Fruit fly (Drosophila melanogaster) whole organism, embryonic: ENCODE measurements around the gene CG4709.
A peak's percentile ranks its signal among the peaks of the same experiment; 100 is the strongest.

Source experiments
- ATbp ChIP-seq: fragments of 200-800 bp; sonication (Bioruptor generic); optimal IDR thresholded peaks from 2 replicates; lab custom pipeline; 2017; ENCODE audit warnings: missing biosample characterization, mild to moderate bottlenecking, missing genetic modification characterization, missing genetic modification reagents
- BEAF-32 ChIP-seq: fragments of 200-800 bp; sonication (Bioruptor generic); optimal IDR thresholded peaks from 3 replicates; lab custom pipeline; 2017; ENCODE audit warnings: missing biosample characterization, missing genetic modification characterization, mild to moderate bottlenecking, moderate library complexity, missing genetic modification reagents
- Bgb ChIP-seq: fragments of 200-800 bp; sonication (Bioruptor generic); IDR thresholded peaks from 2 replicates; pipeline ENCODE4 v1.3.6; 2022; ENCODE audit warnings: missing biosample characterization, missing genetic modification characterization; ENCODE audit not compliant: partially characterized antibody
- C15 ChIP-seq: fragments of 200-800 bp; sonication (Bioruptor generic); IDR thresholded peaks from 3 replicates; pipeline ENCODE4 v1.3.6; 2022; ENCODE audit warnings: missing biosample characterization, missing genetic modification characterization
- CG10462 ChIP-seq: fragments of 200-800 bp; sonication (Bioruptor generic); optimal IDR thresholded peaks from 2 replicates; lab custom pipeline; 2016; ENCODE audit warnings: missing biosample characterization, missing genetic modification characterization
- CG11085 ChIP-seq: fragments of 200-800 bp; sonication (Bioruptor generic); IDR thresholded peaks from 2 replicates; pipeline ENCODE4 v1.3.6; 2022; ENCODE audit warnings: missing biosample characterization, missing genetic modification characterization
- CG12104 ChIP-seq: fragments of 200-800 bp; sonication (Bioruptor generic); optimal IDR thresholded peaks from 3 replicates; lab custom pipeline; 2016; ENCODE audit warnings: missing biosample characterization, missing genetic modification characterization
- CG12391 ChIP-seq: fragments of 200-800 bp; sonication (Bioruptor generic); optimal IDR thresholded peaks from 3 replicates; lab custom pipeline; 2018; ENCODE audit warnings: missing biosample characterization, mild to moderate bottlenecking, missing genetic modification characterization, moderate library complexity
- CG14710 ChIP-seq: fragments of 200-800 bp; sonication (Bioruptor generic); optimal IDR thresholded peaks from 3 replicates; lab custom pipeline; 2019; ENCODE audit warnings: missing biosample characterization, mild to moderate bottlenecking, missing genetic modification characterization, moderate library complexity
- CG15514 ChIP-seq: fragments of 200-800 bp; sonication (Bioruptor generic); optimal IDR thresholded peaks from 3 replicates; lab custom pipeline; 2017; ENCODE audit warnings: missing biosample characterization, missing genetic modification characterization, mild to moderate bottlenecking, moderate library complexity, missing genetic modification reagents
- CG17328 ChIP-seq: fragments of 200-800 bp; sonication (Bioruptor generic); IDR thresholded peaks from 2 replicates; pipeline ENCODE4 v1.3.6; 2022; ENCODE audit warnings: missing biosample characterization, missing genetic modification characterization
- CG2889 ChIP-seq: fragments of 200-800 bp; sonication (Bioruptor generic); IDR thresholded peaks from 3 replicates; pipeline ENCODE4 v1.3.6; 2022; ENCODE audit warnings: missing biosample characterization, missing genetic modification characterization
- CG32532 ChIP-seq: fragments of 200-800 bp; sonication (Bioruptor generic); IDR thresholded peaks from 2 replicates; pipeline ENCODE4 v1.3.6; 2022; ENCODE audit warnings: missing biosample characterization, missing genetic modification characterization
- CG3407 ChIP-seq: fragments of 200-800 bp; sonication (Bioruptor generic); optimal IDR thresholded peaks from 2 replicates; lab custom pipeline; 2018; ENCODE audit warnings: missing biosample characterization, mild to moderate bottlenecking, missing genetic modification characterization
- CG34422 ChIP-seq: fragments of 200-800 bp; sonication (Bioruptor generic); IDR thresholded peaks from 3 replicates; pipeline ENCODE4 v1.3.6; 2022; ENCODE audit warnings: missing biosample characterization, missing genetic modification characterization
- CG6813 ChIP-seq: fragments of 200-800 bp; sonication (Bioruptor generic); optimal IDR thresholded peaks from 2 replicates; lab custom pipeline; 2017; ENCODE audit warnings: missing biosample characterization, missing genetic modification characterization, mild to moderate bottlenecking, moderate library complexity, missing genetic modification reagents
- CG7357 ChIP-seq: fragments of 200-800 bp; sonication (Bioruptor generic); IDR thresholded peaks from 3 replicates; pipeline ENCODE4 v1.3.6; 2022; ENCODE audit warnings: missing biosample characterization, missing genetic modification characterization
- CG7839 ChIP-seq: fragments of 200-800 bp; sonication (Bioruptor generic); optimal IDR thresholded peaks from 3 replicates; lab custom pipeline; 2018; ENCODE audit warnings: missing biosample characterization, mild to moderate bottlenecking, missing genetic modification characterization, moderate library complexity
- CG9609 ChIP-seq: fragments of 200-800 bp; sonication (Bioruptor generic); optimal IDR thresholded peaks from 3 replicates; lab custom pipeline; 2016; ENCODE audit warnings: missing biosample characterization, missing genetic modification characterization
- CG9727 ChIP-seq: fragments of 200-800 bp; sonication (Bioruptor generic); optimal IDR thresholded peaks from 3 replicates; lab custom pipeline; 2017; ENCODE audit warnings: missing biosample characterization, mild to moderate bottlenecking, missing genetic modification characterization
- CG9797 ChIP-seq: fragments of 200-800 bp; sonication (Bioruptor generic); optimal IDR thresholded peaks from 3 replicates; lab custom pipeline; 2018; ENCODE audit warnings: missing biosample characterization, mild to moderate bottlenecking, missing genetic modification characterization
- CHES-1-like ChIP-seq: fragments of 200-800 bp; sonication (Bioruptor generic); optimal IDR thresholded peaks from 2 replicates; lab custom pipeline; 2016; ENCODE audit warnings: missing biosample characterization, missing genetic modification characterization
- CoRest ChIP-seq: fragments of 200-800 bp; sonication (Bioruptor generic); optimal IDR thresholded peaks from 3 replicates; lab custom pipeline; 2018; ENCODE audit warnings: missing biosample characterization, mild to moderate bottlenecking, missing genetic modification characterization, moderate library complexity
- CrebB ChIP-seq: fragments of 200-800 bp; sonication (Bioruptor generic); optimal IDR thresholded peaks from 3 replicates; lab custom pipeline; 2018; ENCODE audit warnings: missing biosample characterization, mild to moderate bottlenecking, missing genetic modification characterization
- D19A ChIP-seq: fragments of 200-800 bp; optimal IDR thresholded peaks from 3 replicates; lab custom pipeline; 2019; ENCODE audit warnings: missing biosample characterization, mild to moderate bottlenecking, missing genetic modification characterization, moderate library complexity
- ERR ChIP-seq: fragments of 200-800 bp; sonication (Bioruptor generic); optimal IDR thresholded peaks from 2 replicates; lab custom pipeline; 2016; ENCODE audit warnings: missing biosample characterization, missing genetic modification characterization
- GATAe ChIP-seq: fragments of 200-800 bp; sonication (Bioruptor generic); conservative IDR thresholded peaks from 2 replicates; pipeline ENCODE4 v1.3.6; 2022; ENCODE audit warnings: missing biosample characterization, missing genetic modification characterization
- Hr3 ChIP-seq: fragments of 200-800 bp; sonication (Bioruptor generic); optimal IDR thresholded peaks from 3 replicates; lab custom pipeline; 2016; ENCODE audit warnings: missing biosample characterization, missing genetic modification characterization
- Lhr ChIP-seq: fragments of 200-800 bp; sonication (Bioruptor generic); optimal IDR thresholded peaks from 3 replicates; lab custom pipeline; 2017; ENCODE audit warnings: mild to moderate bottlenecking, missing biosample characterization, missing genetic modification reagents, missing genetic modification characterization
- MESR4 ChIP-seq: fragments of 200-800 bp; sonication (Bioruptor generic); optimal IDR thresholded peaks from 2 replicates; lab custom pipeline; 2018; ENCODE audit warnings: missing biosample characterization, mild to moderate bottlenecking, missing genetic modification characterization, moderate library complexity
- Myb ChIP-seq: fragments of 200-800 bp; sonication (Bioruptor generic); optimal IDR thresholded peaks from 2 replicates; lab custom pipeline; 2016; ENCODE audit warnings: missing biosample characterization, missing genetic modification characterization
- NFAT ChIP-seq: fragments of 200-800 bp; sonication (Bioruptor generic); IDR thresholded peaks from 2 replicates; pipeline ENCODE4 v1.3.6; 2022; ENCODE audit warnings: missing biosample characterization, missing genetic modification characterization
- Nf-YC ChIP-seq: fragments of 200-800 bp; optimal IDR thresholded peaks from 3 replicates; lab custom pipeline; 2019; ENCODE audit warnings: missing biosample characterization, mild to moderate bottlenecking, missing genetic modification characterization, moderate library complexity
- Side ChIP-seq: fragments of 200-800 bp; sonication (Bioruptor generic); optimal IDR thresholded peaks from 2 replicates; lab custom pipeline; 2016; ENCODE audit warnings: missing biosample characterization, missing genetic modification characterization
- YL-1 ChIP-seq: fragments of 200-800 bp; sonication (Bioruptor generic); optimal IDR thresholded peaks from 3 replicates; lab custom pipeline; 2017; ENCODE audit warnings: missing biosample characterization, mild to moderate bottlenecking, missing genetic modification characterization
- bbx ChIP-seq: fragments of 200-800 bp; sonication (Bioruptor generic); IDR thresholded peaks from 2 replicates; pipeline ENCODE4 v1.3.6; 2022; ENCODE audit warnings: missing biosample characterization, missing genetic modification characterization; ENCODE audit not compliant: partially characterized antibody
- crp ChIP-seq, 2 experiments: fragments of 200-800 bp; sonication (Bioruptor generic); optimal IDR thresholded peaks; 2 replicates in 1 of 2; 3 replicates in 1 of 2; lab custom pipeline; 2017; ENCODE audit warnings: missing biosample characterization in 2 of 2, missing genetic modification characterization in 2 of 2, mild to moderate bottlenecking in 1 of 2, moderate library complexity in 1 of 2
- da ChIP-seq: fragments of 200-800 bp; sonication (Bioruptor generic); optimal IDR thresholded peaks from 2 replicates; lab custom pipeline; 2016; ENCODE audit warnings: missing biosample characterization, missing genetic modification characterization
- dm ChIP-seq: fragments of 200-800 bp; sonication (Bioruptor generic); optimal IDR thresholded peaks from 3 replicates; lab custom pipeline; 2016; ENCODE audit warnings: missing biosample characterization, missing genetic modification characterization
- fru ChIP-seq: fragments of >200 bp; optimal IDR thresholded peaks from 2 replicates; lab custom pipeline; 2017
- h ChIP-seq: fragments of >200 bp; optimal IDR thresholded peaks from 2 replicates; lab custom pipeline; 2017
- hkb ChIP-seq, 2 experiments: fragments of 200-800 bp in 1 of 2; fragments of >200 bp in 1 of 2; sonication (Bioruptor generic) in 1 of 2; IDR thresholded peaks in 1 of 2; optimal IDR thresholded peaks in 1 of 2; 2 replicates each; pipeline versions ENCODE4 v1.3.6 to Lab custom; 2017 to 2022; ENCODE audit warnings: missing biosample characterization in 1 of 2, missing genetic modification characterization in 1 of 2
- kay ChIP-seq: fragments of 200-800 bp; sonication (Bioruptor generic); optimal IDR thresholded peaks from 2 replicates; lab custom pipeline; 2016; ENCODE audit warnings: missing biosample characterization, missing genetic modification characterization
- phol ChIP-seq: fragments of 200-800 bp; sonication (Bioruptor generic); optimal IDR thresholded peaks from 3 replicates; lab custom pipeline; 2018; ENCODE audit warnings: missing biosample characterization, mild to moderate bottlenecking, missing genetic modification characterization, moderate library complexity
- pita ChIP-seq: fragments of 200-800 bp; sonication (Bioruptor generic); optimal IDR thresholded peaks from 2 replicates; lab custom pipeline; 2017; ENCODE audit warnings: missing biosample characterization, mild to moderate bottlenecking, missing genetic modification characterization
- row ChIP-seq: fragments of 200-800 bp; sonication (Bioruptor generic); IDR thresholded peaks from 3 replicates; pipeline ENCODE4 v1.3.6; 2022; ENCODE audit warnings: missing biosample characterization, missing genetic modification characterization
- sna ChIP-seq: fragments of 200-800 bp; sonication (Bioruptor generic); IDR thresholded peaks from 2 replicates; pipeline ENCODE4 v1.3.6; 2022; ENCODE audit warnings: missing biosample characterization, missing genetic modification characterization; ENCODE audit not compliant: partially characterized antibody
- vvl ChIP-seq: fragments of 200-800 bp; sonication (Bioruptor generic); IDR thresholded peaks from 2 replicates; pipeline ENCODE4 v1.3.6; 2022; ENCODE audit warnings: missing biosample characterization, missing genetic modification characterization
- wor ChIP-seq: fragments of 200-800 bp; sonication (Bioruptor generic); IDR thresholded peaks from 2 replicates; pipeline ENCODE4 v1.3.6; 2022; ENCODE audit warnings: missing biosample characterization, missing genetic modification characterization
- zfh1 ChIP-seq: fragments of 200-800 bp; sonication (Bioruptor generic); IDR thresholded peaks from 3 replicates; pipeline ENCODE4 v1.3.6; 2022; ENCODE audit warnings: missing biosample characterization, missing genetic modification characterization

CG4709 gene

dm6 chr2L:9912570-9913260, 41.4 kb upstream of the CG4709 start, which contains the start of the genes Etl1 and Srp54:
TSS of gene Etl1 (minus strand) at chr2L:9912608.
TSS of gene Srp54 (plus strand) at chr2L:9912911.
- TF ChIP-seq Side (GFP tag; lab: Kevin White, UChicago) (no peak), Myb (peak; percentile 6), C15 (GFP tag; lab: Robert Waterston, UW) (no peak), CG9797 (peak; percentile 73), CHES-1-like (GFP tag; lab: Kevin White, UChicago) (no peak), da (GFP tag; lab: Kevin White, UChicago) (no peak), CG9609 (GFP tag; lab: Kevin White, UChicago) (no peak), pita (GFP tag; lab: Kevin White, UChicago) (no peak), Bgb (GFP tag; lab: Robert Waterston, UW) (no peak), fru (lab: Kevin White, UChicago) (no peak), CG10462 (GFP tag; lab: Kevin White, UChicago) (no peak), CG6813 (GFP tag; lab: Kevin White, UChicago) (no peak), YL-1 (GFP tag; lab: Kevin White, UChicago) (peak; percentile 52), CG34422 (GFP tag; lab: Robert Waterston, UW) (0 out of 3 replicates have a peak, but pooled peaks have one; percentile 25), GATAe (GFP tag; lab: Robert Waterston, UW) (no peak), bbx (GFP tag; lab: Robert Waterston, UW) (0 out of 2 replicates have a peak, but pooled peaks have one; percentile 28), Hr3 (GFP tag; lab: Kevin White, UChicago) (no peak), CG7357 (GFP tag; lab: Robert Waterston, UW) (no peak), CG32532 (GFP tag; lab: Robert Waterston, UW) (no peak), sna (GFP tag; lab: Robert Waterston, UW) (no peak), vvl (GFP tag; lab: Robert Waterston, UW) (no peak), CG17328 (no peak), CG3407 (GFP tag; lab: Kevin White, UChicago) (no peak), hkb (optimal IDR thresholded peaks at IDR 0.05; lab: Kevin White, UChicago) (peak; percentile 84), hkb (GFP tag; IDR thresholded peaks at IDR 0.05; lab: Robert Waterston, UW) (no peak), zfh1 (GFP tag; lab: Robert Waterston, UW) (peak; percentile 22; the same call in 1 of the 3 replicates), D19A (tag; lab: Kevin White, UChicago) (no peak), MESR4 (peak; percentile 88), CG14710 (tag; lab: Kevin White, UChicago) (peak; percentile 72), ATbp (GFP tag; lab: Kevin White, UChicago) (no peak), ERR (GFP tag; lab: Kevin White, UChicago) (no peak), CG12391 (peak; percentile 22), NFAT (GFP tag; lab: Robert Waterston, UW) (no peak), row (GFP tag; lab: Robert Waterston, UW) (0 out of 3 replicates have a peak, but pooled peaks have one; percentile 21), Nf-YC (tag; lab: Kevin White, UChicago) (peak; percentile 35), BEAF-32 (GFP tag; lab: Kevin White, UChicago) (peak; percentile 63), wor (no peak), CrebB (tag; lab: Kevin White, UChicago) (no peak), CG12104 (GFP tag; lab: Kevin White, UChicago) (no peak), h (lab: Kevin White, UChicago) (no peak), CG15514 (GFP tag; lab: Kevin White, UChicago) (peak; percentile 62), kay (GFP tag; lab: Kevin White, UChicago) (no peak), Lhr (GFP tag; lab: Kevin White, UChicago) (peak; percentile 26), CoRest (tag; lab: Kevin White, UChicago) (peak; percentile 44), CG9727 (GFP tag; lab: Kevin White, UChicago) (no peak), CG11085 (no peak), CG7839 (tag; lab: Kevin White, UChicago) (no peak), phol (peak; percentile 42), CG2889 (GFP tag; lab: Robert Waterston, UW) (no peak), crp (GFP tag; optimal IDR thresholded peaks at IDR 0.05; lab: Kevin White, UChicago) (peak in 1 of 2 experiments; percentile 8), dm (GFP tag; lab: Kevin White, UChicago) (no peak)
